Fruit fly (Drosophila melanogaster) whole organism, embryonic: Measurements from ENCODE around the gene PK1-R.

Experiments used
- Atf6 ChIP-seq: fragments of 200-800 bp; sonication (Bioruptor generic); IDR thresholded peaks from 2 replicates; pipeline ENCODE4 v1.3.6; 2022; ENCODE audit warnings: missing biosample characterization, missing genetic modification characterization
- B-H1 ChIP-seq: fragments of 200-800 bp; sonication (Bioruptor generic); IDR thresholded peaks from 3 replicates; pipeline ENCODE4 v1.3.6; 2022; ENCODE audit warnings: missing biosample characterization, missing genetic modification characterization
- Bdp1 ChIP-seq: fragments of 200-800 bp; sonication (Bioruptor generic); optimal IDR thresholded peaks from 3 replicates; lab custom pipeline; 2016; ENCODE audit warnings: missing biosample characterization, missing genetic modification characterization
- CG10147 ChIP-seq: fragments of 200-800 bp; sonication (Bioruptor generic); optimal IDR thresholded peaks from 2 replicates; lab custom pipeline; 2019; ENCODE audit warnings: missing biosample characterization, mild to moderate bottlenecking, missing genetic modification characterization, moderate library complexity
- CG10267 ChIP-seq: fragments of 200-800 bp; sonication (Bioruptor generic); optimal IDR thresholded peaks from 2 replicates; lab custom pipeline; 2018; ENCODE audit warnings: missing biosample characterization, mild to moderate bottlenecking, missing genetic modification characterization, moderate library complexity
- CG11504 ChIP-seq: fragments of 200-800 bp; sonication (Bioruptor generic); optimal IDR thresholded peaks from 3 replicates; lab custom pipeline; 2019; ENCODE audit warnings: missing biosample characterization, mild to moderate bottlenecking, missing genetic modification characterization, moderate library complexity
- CG11696 ChIP-seq: fragments of 200-800 bp; sonication (Bioruptor generic); IDR thresholded peaks from 2 replicates; pipeline ENCODE4 v1.3.6; 2022; ENCODE audit warnings: missing biosample characterization, missing genetic modification characterization
- CG12236 ChIP-seq: fragments of 200-800 bp; sonication (Bioruptor generic); optimal IDR thresholded peaks from 2 replicates; lab custom pipeline; 2016; ENCODE audit warnings: missing biosample characterization, missing genetic modification characterization
- CG17361 ChIP-seq: fragments of 200-800 bp; sonication (Bioruptor generic); IDR thresholded peaks from 3 replicates; pipeline ENCODE4 v1.3.6; 2022; ENCODE audit warnings: missing biosample characterization, missing genetic modification characterization
- CG17612 ChIP-seq: fragments of 200-800 bp; sonication (Bioruptor generic); IDR thresholded peaks from 2 replicates; pipeline ENCODE4 v1.3.6; 2022; ENCODE audit warnings: missing biosample characterization, missing genetic modification characterization
- CG18764 ChIP-seq: fragments of 200-800 bp; sonication (Bioruptor generic); optimal IDR thresholded peaks from 3 replicates; lab custom pipeline; 2016; ENCODE audit warnings: missing biosample characterization, missing genetic modification characterization
- CG4854 ChIP-seq: fragments of 200-800 bp; sonication (Bioruptor generic); optimal IDR thresholded peaks from 2 replicates; lab custom pipeline; 2016; ENCODE audit warnings: missing biosample characterization, missing genetic modification characterization, inconsistent platforms
- CG6254 ChIP-seq: fragments of 200-800 bp; sonication (Bioruptor generic); optimal IDR thresholded peaks from 3 replicates; lab custom pipeline; 2017; ENCODE audit warnings: mild to moderate bottlenecking, missing biosample characterization, missing genetic modification reagents, missing genetic modification characterization
- CG7745 ChIP-seq: fragments of 200-800 bp; sonication (Bioruptor generic); optimal IDR thresholded peaks from 2 replicates; lab custom pipeline; 2018; ENCODE audit warnings: missing biosample characterization, mild to moderate bottlenecking, missing genetic modification characterization, moderate library complexity
- CG8089 ChIP-seq: fragments of 200-800 bp; sonication (Bioruptor generic); optimal IDR thresholded peaks from 3 replicates; lab custom pipeline; 2016; ENCODE audit warnings: missing biosample characterization, missing genetic modification characterization
- CG8359 ChIP-seq: fragments of 200-800 bp; sonication (Bioruptor generic); optimal IDR thresholded peaks from 2 replicates; lab custom pipeline; 2017; ENCODE audit warnings: missing biosample characterization, mild to moderate bottlenecking, missing genetic modification characterization, borderline replicate concordance
- Camta ChIP-seq: fragments of 200-800 bp; sonication (Bioruptor generic); optimal IDR thresholded peaks from 2 replicates; lab custom pipeline; 2016; ENCODE audit warnings: missing biosample characterization, missing genetic modification characterization
- CrebB ChIP-seq: fragments of 200-800 bp; sonication (Bioruptor generic); optimal IDR thresholded peaks from 3 replicates; lab custom pipeline; 2018; ENCODE audit warnings: missing biosample characterization, mild to moderate bottlenecking, missing genetic modification characterization
- Dip3 ChIP-seq: fragments of 200-800 bp; sonication (Bioruptor generic); optimal IDR thresholded peaks from 3 replicates; lab custom pipeline; 2016; ENCODE audit warnings: missing biosample characterization, missing genetic modification characterization
- Dp ChIP-seq: fragments of 200-800 bp; sonication (Bioruptor generic); optimal IDR thresholded peaks from 2 replicates; lab custom pipeline; 2018; ENCODE audit warnings: missing biosample characterization, mild to moderate bottlenecking, missing genetic modification characterization, moderate library complexity
- E2f1 ChIP-seq: fragments of 200-800 bp; sonication (Bioruptor generic); IDR thresholded peaks from 2 replicates; pipeline ENCODE4 v1.3.6; 2022; ENCODE audit warnings: missing biosample characterization, missing genetic modification characterization
- HLH3B ChIP-seq: fragments of 200-800 bp; sonication (Bioruptor generic); IDR thresholded peaks from 2 replicates; pipeline ENCODE4 v1.3.6; 2022; ENCODE audit warnings: missing biosample characterization, missing genetic modification characterization
- Hr51 ChIP-seq, 2 experiments: fragments of 200-800 bp; sonication (Bioruptor generic); optimal IDR thresholded peaks; 2 replicates in 1 of 2; 3 replicates in 1 of 2; lab custom pipeline; 2016 to 2018; ENCODE audit warnings: missing biosample characterization in 2 of 2, missing genetic modification characterization in 2 of 2, mild to moderate bottlenecking in 1 of 2, moderate library complexity in 1 of 2
- Opbp ChIP-seq: fragments of 200-800 bp; sonication (Bioruptor generic); IDR thresholded peaks from 3 replicates; pipeline ENCODE4 v1.3.6; 2022; ENCODE audit warnings: missing biosample characterization, missing genetic modification characterization; ENCODE audit not compliant: partially characterized antibody
- Ptx1 ChIP-seq: fragments of 200-800 bp; sonication (Bioruptor generic); IDR thresholded peaks from 2 replicates; pipeline ENCODE4 v1.3.6; 2022; ENCODE audit warnings: missing biosample characterization, missing genetic modification characterization
- Rfx ChIP-seq: fragments of 200-800 bp; sonication (Bioruptor generic); IDR thresholded peaks from 2 replicates; pipeline ENCODE4 v1.3.6; 2022; ENCODE audit warnings: missing biosample characterization, missing genetic modification characterization
- abd-A ChIP-seq: fragments of 200-800 bp; sonication (Bioruptor generic); optimal IDR thresholded peaks from 3 replicates; lab custom pipeline; 2019; ENCODE audit warnings: missing biosample characterization, mild to moderate bottlenecking, missing genetic modification characterization, moderate library complexity
- amos ChIP-seq: fragments of 200-800 bp; sonication (Bioruptor generic); IDR thresholded peaks from 2 replicates; pipeline ENCODE4 v1.3.6; 2022; ENCODE audit warnings: missing biosample characterization, missing genetic modification characterization; ENCODE audit not compliant: partially characterized antibody
- bab2 ChIP-seq: fragments of 200-800 bp; sonication (Bioruptor generic); optimal IDR thresholded peaks from 2 replicates; lab custom pipeline; 2016; ENCODE audit warnings: missing biosample characterization, missing genetic modification characterization
- bbx ChIP-seq: fragments of 200-800 bp; sonication (Bioruptor generic); IDR thresholded peaks from 2 replicates; pipeline ENCODE4 v1.3.6; 2022; ENCODE audit warnings: missing biosample characterization, missing genetic modification characterization; ENCODE audit not compliant: partially characterized antibody
- chn ChIP-seq: fragments of 200-800 bp; sonication (Bioruptor generic); optimal IDR thresholded peaks from 2 replicates; lab custom pipeline; 2016; ENCODE audit warnings: missing biosample characterization, missing genetic modification characterization
- crol ChIP-seq: fragments of 200-800 bp; sonication (Bioruptor generic); IDR thresholded peaks from 2 replicates; pipeline ENCODE4 v1.3.6; 2022; ENCODE audit warnings: missing biosample characterization, missing genetic modification characterization
- dmrt11E ChIP-seq: fragments of 200-800 bp; sonication (Bioruptor generic); optimal IDR thresholded peaks from 3 replicates; lab custom pipeline; 2018; ENCODE audit warnings: missing biosample characterization, mild to moderate bottlenecking, missing genetic modification characterization, moderate library complexity
- gt ChIP-seq: fragments of 200-800 bp; sonication (Bioruptor generic); IDR thresholded peaks from 2 replicates; pipeline ENCODE4 v1.3.6; 2022; ENCODE audit warnings: missing biosample characterization, missing genetic modification characterization
- ind ChIP-seq: fragments of 200-800 bp; sonication (Bioruptor generic); optimal IDR thresholded peaks from 3 replicates; lab custom pipeline; 2016; ENCODE audit warnings: missing biosample characterization, missing genetic modification characterization
- insv ChIP-seq, 2 experiments: fragments of 200-800 bp; sonication (Bioruptor generic); optimal IDR thresholded peaks; 3 replicates each; lab custom pipeline; 2016 to 2018; ENCODE audit warnings: missing biosample characterization in 2 of 2, missing genetic modification characterization in 2 of 2
- jigr1 ChIP-seq: fragments of 200-800 bp; sonication (Bioruptor generic); IDR thresholded peaks from 3 replicates; pipeline ENCODE4 v1.3.6; 2022; ENCODE audit warnings: missing biosample characterization, missing genetic modification characterization
- jumu ChIP-seq: fragments of 200-800 bp; sonication (Bioruptor generic); optimal IDR thresholded peaks from 3 replicates; lab custom pipeline; 2016; ENCODE audit warnings: missing biosample characterization, missing genetic modification characterization
- lov ChIP-seq, 2 experiments: fragments of 200-800 bp in 1 of 2; fragments of >200 bp in 1 of 2; sonication (Bioruptor generic) in 1 of 2; IDR thresholded peaks in 1 of 2; optimal IDR thresholded peaks in 1 of 2; 2 replicates in 1 of 2; 3 replicates in 1 of 2; pipeline versions ENCODE4 v1.3.6 to Lab custom; 2017 to 2022; ENCODE audit warnings: missing biosample characterization in 1 of 2, missing genetic modification characterization in 1 of 2
- nau ChIP-seq: fragments of 200-800 bp; sonication (Bioruptor generic); optimal IDR thresholded peaks from 3 replicates; lab custom pipeline; 2017; ENCODE audit warnings: missing biosample characterization, mild to moderate bottlenecking, missing genetic modification characterization, missing genetic modification reagents
- pan ChIP-seq, 4 experiments: fragments of >200 bp in 3 of 4; fragments of 200-800 bp in 1 of 4; sonication (Bioruptor generic) in 1 of 4; optimal IDR thresholded peaks in 3 of 4; IDR thresholded peaks in 1 of 4; 2 replicates each; pipeline versions ENCODE4 v1.3.6 to Lab custom; 2017 to 2022; ENCODE audit warnings: missing biosample characterization in 2 of 4, missing genetic modification characterization in 2 of 4, mixed read lengths in 1 of 4
- scrt ChIP-seq: fragments of 200-800 bp; sonication (Bioruptor generic); optimal IDR thresholded peaks from 2 replicates; lab custom pipeline; 2018; ENCODE audit warnings: missing biosample characterization, mild to moderate bottlenecking, missing genetic modification characterization, moderate library complexity
- sd ChIP-seq: fragments of 200-800 bp; sonication (Bioruptor generic); optimal IDR thresholded peaks from 3 replicates; lab custom pipeline; 2018; ENCODE audit warnings: missing biosample characterization, mild to moderate bottlenecking, missing genetic modification characterization, moderate library complexity
- sima ChIP-seq: fragments of 200-800 bp; sonication (Bioruptor generic); optimal IDR thresholded peaks from 2 replicates; lab custom pipeline; 2016; ENCODE audit warnings: missing biosample characterization, missing genetic modification characterization
- tin ChIP-seq: fragments of 200-800 bp; sonication (Bioruptor generic); optimal IDR thresholded peaks from 3 replicates; lab custom pipeline; 2016; ENCODE audit warnings: missing biosample characterization, missing genetic modification characterization
- trh ChIP-seq: fragments of 200-800 bp; sonication (Bioruptor generic); optimal IDR thresholded peaks from 2 replicates; lab custom pipeline; 2016; ENCODE audit warnings: missing biosample characterization, missing genetic modification characterization
- vfl ChIP-seq: fragments of 200-800 bp; sonication (Bioruptor generic); optimal IDR thresholded peaks from 2 replicates; lab custom pipeline; 2016; ENCODE audit warnings: missing biosample characterization, missing genetic modification characterization
- vnd ChIP-seq: fragments of 200-800 bp; sonication (Bioruptor generic); IDR thresholded peaks from 3 replicates; pipeline ENCODE4 v1.3.6; 2022; ENCODE audit warnings: missing biosample characterization, missing genetic modification characterization; ENCODE audit not compliant: partially characterized antibody
- zf30C ChIP-seq: fragments of 200-800 bp; sonication (Bioruptor generic); optimal IDR thresholded peaks from 3 replicates; lab custom pipeline; 2018; ENCODE audit warnings: missing biosample characterization, mild to moderate bottlenecking, missing genetic modification characterization

Gene PK1-R

dm6 chr3R:14098527-14099109 lies 4.3 kb downstream of the PK1-R start (continued):
- TF ChIP-seq CrebB (tag; lab: Kevin White, UChicago) (no peak), Dip3 (GFP tag; lab: Kevin White, UChicago) (no peak), Rfx (peak; percentile 42), Ptx1 (GFP tag; lab: Robert Waterston, UW) (no peak), HLH3B (GFP tag; lab: Robert Waterston, UW) (no peak), tin (GFP tag; lab: Kevin White, UChicago) (no peak), bbx (GFP tag; lab: Robert Waterston, UW) (no peak), jigr1 (GFP tag; lab: Robert Waterston, UW) (no peak), CG12236 (GFP tag; lab: Kevin White, UChicago) (no peak), zf30C (no peak), gt (no peak), CG11696 (GFP tag; lab: Robert Waterston, UW) (no peak), dmrt11E (tag; lab: Kevin White, UChicago) (no peak), abd-A (peak; percentile 51), bab2 (GFP tag; lab: Kevin White, UChicago) (no peak), sima (no peak), CG11504 (peak; percentile 42), CG8359 (no peak), vfl (GFP tag; lab: Kevin White, UChicago) (no peak), insv (GFP tag; optimal IDR thresholded peaks at IDR 0.05; lab: Kevin White, UChicago) (no peak), sd (tag; lab: Kevin White, UChicago) (no peak), trh (no peak), pan (optimal IDR thresholded peaks at IDR 0.05; lab: Kevin White, UChicago) (no peak), pan (GFP tag; optimal IDR thresholded peaks at IDR 0.05 in 1 of 2, IDR thresholded peaks at IDR 0.05 in 1 of 2) (no peak), Hr51 (GFP tag; optimal IDR thresholded peaks at IDR 0.05; lab: Kevin White, UChicago) (no peak), CG7745 (no peak), chn (GFP tag; lab: Kevin White, UChicago) (no peak), crol (GFP tag; lab: Robert Waterston, UW) (peak; percentile 86), Opbp (GFP tag; lab: Robert Waterston, UW) (no peak), vnd (GFP tag; lab: Robert Waterston, UW) (no peak), ind (GFP tag; lab: Kevin White, UChicago) (no peak), CG6254 (GFP tag; lab: Kevin White, UChicago) (no peak), amos (GFP tag; lab: Robert Waterston, UW) (no peak), CG8089 (GFP tag; lab: Kevin White, UChicago) (no peak), CG18764 (no peak), CG10267 (tag; lab: Kevin White, UChicago) (no peak), CG17612 (no peak), CG17361 (GFP tag; lab: Robert Waterston, UW) (0 out of 3 replicates have a peak, but pooled peaks have one; percentile 7), Bdp1 (no peak), CG10147 (GFP tag; lab: Kevin White, UChicago) (no peak), nau (no peak), CG4854 (no peak), jumu (GFP tag; lab: Kevin White, UChicago) (no peak), scrt (GFP tag; lab: Kevin White, UChicago) (peak; percentile 51), Atf6 (0 out of 2 replicates have a peak, but pooled peaks have one; percentile 7), E2f1 (GFP tag; lab: Robert Waterston, UW) (peak; percentile 8; the same call in 1 of the 2 replicates), Dp (GFP tag; lab: Kevin White, UChicago) (no peak), Camta (GFP tag; lab: Kevin White, UChicago) (no peak), lov (optimal IDR thresholded peaks at IDR 0.05; lab: Kevin White, UChicago) (no peak), lov (GFP tag; IDR thresholded peaks at IDR 0.05; lab: Robert Waterston, UW) (no peak), B-H1 (no peak)
